Worm (Caenorhabditis elegans): ENCODE data around the gene F54H5.3.

- TF ChIP-seq unc-62 (GFP tag; optimal IDR thresholded peaks at IDR 0.05) = no peak
- no peak for TF ChIP-seq unc-98 (GFP tag; IDR thresholded peaks at IDR 0.05)
- TF ChIP-seq unc-86 (tag; optimal IDR thresholded peaks at IDR 0.05) = no peak
- no peak for TF ChIP-seq nhr-12 (tag; optimal IDR thresholded peaks at IDR 0.05)
- TF ChIP-seq elt-3 (tag; optimal IDR thresholded peaks at IDR 0.05) = no peak
- no peak for TF ChIP-seq mep-1 (tag; optimal IDR thresholded peaks at IDR 0.05)
- no peak for TF ChIP-seq mef-2 (tag; optimal IDR thresholded peaks at IDR 0.05)
- no peak for TF ChIP-seq zag-1 (tag; optimal IDR thresholded peaks at IDR 0.05)
- TF ChIP-seq skn-1 (tag; optimal IDR thresholded peaks at IDR 0.05) = no peak
Measured at ce11 chrII:6621886-6622285, at the start of gene F54H5.3.
